Fruit fly (Drosophila melanogaster) whole organism, embryonic: ENCODE results near the gene CG9164.

ENCODE experiments used
- B-H1 ChIP-seq: fragments of 200-800 bp; sonication (Bioruptor generic); IDR thresholded peaks from 3 replicates; pipeline ENCODE4 v1.3.6; 2022; ENCODE audit warnings: missing biosample characterization, missing genetic modification characterization
- CG10431 ChIP-seq: fragments of 200-800 bp; sonication (Bioruptor generic); optimal IDR thresholded peaks from 3 replicates; lab custom pipeline; 2018; ENCODE audit warnings: missing biosample characterization, mild to moderate bottlenecking, missing genetic modification characterization
- CG10565 ChIP-seq: fragments of 200-800 bp; sonication (Bioruptor generic); optimal IDR thresholded peaks from 3 replicates; lab custom pipeline; 2016; ENCODE audit warnings: missing biosample characterization, mild to moderate bottlenecking, missing genetic modification characterization
- CG10979 ChIP-seq: fragments of 200-800 bp; sonication (Bioruptor generic); optimal IDR thresholded peaks from 2 replicates; lab custom pipeline; 2018; ENCODE audit warnings: missing biosample characterization, mild to moderate bottlenecking, missing genetic modification characterization, moderate library complexity
- CG13296 ChIP-seq: fragments of 200-800 bp; sonication (Bioruptor generic); optimal IDR thresholded peaks from 3 replicates; lab custom pipeline; 2018; ENCODE audit warnings: missing biosample characterization, mild to moderate bottlenecking, missing genetic modification characterization
- CG13775 ChIP-seq: fragments of 200-800 bp; sonication (Bioruptor generic); optimal IDR thresholded peaks from 3 replicates; lab custom pipeline; 2017; ENCODE audit warnings: missing biosample characterization, mild to moderate bottlenecking, missing genetic modification characterization
- CG15269 ChIP-seq: fragments of 200-800 bp; sonication (Bioruptor generic); optimal IDR thresholded peaks from 2 replicates; lab custom pipeline; 2018; ENCODE audit warnings: missing biosample characterization, mild to moderate bottlenecking, missing genetic modification characterization, moderate library complexity
- CG16779 ChIP-seq: fragments of 200-800 bp; sonication (Bioruptor generic); IDR thresholded peaks from 2 replicates; pipeline ENCODE4 v1.3.6; 2022; ENCODE audit warnings: missing biosample characterization, missing genetic modification characterization
- CG17361 ChIP-seq: fragments of 200-800 bp; sonication (Bioruptor generic); IDR thresholded peaks from 3 replicates; pipeline ENCODE4 v1.3.6; 2022; ENCODE audit warnings: missing biosample characterization, missing genetic modification characterization
- CG17385 ChIP-seq: fragments of 200-800 bp; sonication (Bioruptor generic); optimal IDR thresholded peaks from 3 replicates; lab custom pipeline; 2018; ENCODE audit warnings: missing biosample characterization, mild to moderate bottlenecking, missing genetic modification characterization
- CG2129 ChIP-seq: fragments of 200-800 bp; sonication (Bioruptor generic); IDR thresholded peaks from 2 replicates; pipeline ENCODE4 v1.3.6; 2022; ENCODE audit warnings: missing biosample characterization, missing genetic modification characterization; ENCODE audit not compliant: partially characterized antibody
- CG2678 ChIP-seq: fragments of 200-800 bp; sonication (Bioruptor generic); optimal IDR thresholded peaks from 3 replicates; lab custom pipeline; 2019; ENCODE audit warnings: missing biosample characterization, mild to moderate bottlenecking, missing genetic modification characterization, moderate library complexity
- CG2889 ChIP-seq: fragments of 200-800 bp; sonication (Bioruptor generic); IDR thresholded peaks from 3 replicates; pipeline ENCODE4 v1.3.6; 2022; ENCODE audit warnings: missing biosample characterization, missing genetic modification characterization
- CG3065 ChIP-seq: fragments of 200-800 bp; sonication (Bioruptor generic); optimal IDR thresholded peaks from 2 replicates; lab custom pipeline; 2016; ENCODE audit warnings: missing biosample characterization, missing genetic modification characterization
- CG31388 ChIP-seq: fragments of 200-800 bp; sonication (Bioruptor generic); optimal IDR thresholded peaks from 2 replicates; lab custom pipeline; 2016; ENCODE audit warnings: missing biosample characterization, missing genetic modification characterization
- CG34376 ChIP-seq: fragments of 200-800 bp; sonication (Bioruptor generic); optimal IDR thresholded peaks from 2 replicates; lab custom pipeline; 2018; ENCODE audit warnings: missing biosample characterization, mild to moderate bottlenecking, missing genetic modification characterization
- CG43689 ChIP-seq: fragments of 200-800 bp; sonication (Bioruptor generic); IDR thresholded peaks from 2 replicates; pipeline ENCODE4 v1.3.6; 2022; ENCODE audit warnings: missing biosample characterization, missing genetic modification characterization
- CG6654 ChIP-seq: fragments of 200-800 bp; sonication (Bioruptor generic); optimal IDR thresholded peaks from 2 replicates; lab custom pipeline; 2017; ENCODE audit warnings: missing biosample characterization, mild to moderate bottlenecking, missing genetic modification characterization
- CG7271 ChIP-seq: fragments of 200-800 bp; sonication (Bioruptor generic); optimal IDR thresholded peaks from 2 replicates; lab custom pipeline; 2018; ENCODE audit warnings: missing biosample characterization, mild to moderate bottlenecking, missing genetic modification characterization, moderate library complexity
- CG7963 ChIP-seq: fragments of 200-800 bp; sonication (Bioruptor generic); IDR thresholded peaks from 3 replicates; pipeline ENCODE4 v1.3.6; 2022; ENCODE audit warnings: missing biosample characterization, missing genetic modification characterization; ENCODE audit not compliant: partially characterized antibody
- CG7987 ChIP-seq: fragments of 200-800 bp; sonication (Bioruptor generic); optimal IDR thresholded peaks from 2 replicates; lab custom pipeline; 2018; ENCODE audit warnings: missing biosample characterization, mild to moderate bottlenecking, missing genetic modification characterization, moderate library complexity
- CG9876 ChIP-seq: fragments of 200-800 bp; sonication (Bioruptor generic); optimal IDR thresholded peaks from 2 replicates; lab custom pipeline; 2016; ENCODE audit warnings: missing biosample characterization, missing genetic modification characterization
- CrebB ChIP-seq: fragments of 200-800 bp; sonication (Bioruptor generic); optimal IDR thresholded peaks from 3 replicates; lab custom pipeline; 2018; ENCODE audit warnings: missing biosample characterization, mild to moderate bottlenecking, missing genetic modification characterization
- Deaf1 ChIP-seq: fragments of 200-800 bp; optimal IDR thresholded peaks from 3 replicates; lab custom pipeline; 2019; ENCODE audit warnings: missing biosample characterization, mild to moderate bottlenecking, missing genetic modification characterization, moderate library complexity
- Fer1 ChIP-seq: fragments of 200-800 bp; sonication (Bioruptor generic); optimal IDR thresholded peaks from 2 replicates; lab custom pipeline; 2017; ENCODE audit warnings: missing biosample characterization, mild to moderate bottlenecking, missing genetic modification characterization
- Hsf ChIP-seq: fragments of 200-800 bp; sonication (Bioruptor generic); optimal IDR thresholded peaks from 3 replicates; lab custom pipeline; 2016; ENCODE audit warnings: missing biosample characterization, missing genetic modification characterization
- Lim3 ChIP-seq: fragments of 200-800 bp; sonication (Bioruptor generic); IDR thresholded peaks from 2 replicates; pipeline ENCODE4 v1.3.6; 2022; ENCODE audit warnings: missing biosample characterization, missing genetic modification characterization
- MBD-R2 ChIP-seq: fragments of 200-800 bp; sonication (Bioruptor generic); IDR thresholded peaks from 2 replicates; pipeline ENCODE4 v1.3.6; 2022; ENCODE audit warnings: missing biosample characterization, missing genetic modification characterization
- MTF-1 ChIP-seq: fragments of 200-800 bp; sonication (Bioruptor generic); optimal IDR thresholded peaks from 2 replicates; lab custom pipeline; 2018; ENCODE audit warnings: missing biosample characterization, mild to moderate bottlenecking, missing genetic modification characterization, borderline replicate concordance
- Neu2 ChIP-seq: fragments of 200-800 bp; sonication (Bioruptor generic); optimal IDR thresholded peaks from 3 replicates; lab custom pipeline; 2016; ENCODE audit warnings: missing biosample characterization, missing genetic modification characterization, borderline replicate concordance
- Opbp ChIP-seq: fragments of 200-800 bp; sonication (Bioruptor generic); IDR thresholded peaks from 3 replicates; pipeline ENCODE4 v1.3.6; 2022; ENCODE audit warnings: missing biosample characterization, missing genetic modification characterization; ENCODE audit not compliant: partially characterized antibody
- Vsx1 ChIP-seq: fragments of 200-800 bp; sonication (Bioruptor generic); optimal IDR thresholded peaks from 2 replicates; lab custom pipeline; 2017; ENCODE audit warnings: missing biosample characterization, mild to moderate bottlenecking, missing genetic modification characterization, missing genetic modification reagents
- amos ChIP-seq: fragments of 200-800 bp; sonication (Bioruptor generic); IDR thresholded peaks from 2 replicates; pipeline ENCODE4 v1.3.6; 2022; ENCODE audit warnings: missing biosample characterization, missing genetic modification characterization; ENCODE audit not compliant: partially characterized antibody
- crp ChIP-seq, 2 experiments: fragments of 200-800 bp; sonication (Bioruptor generic); optimal IDR thresholded peaks; 2 replicates in 1 of 2; 3 replicates in 1 of 2; lab custom pipeline; 2017; ENCODE audit warnings: missing biosample characterization in 2 of 2, missing genetic modification characterization in 2 of 2, mild to moderate bottlenecking in 1 of 2, moderate library complexity in 1 of 2
- disco-r ChIP-seq: fragments of 200-800 bp; sonication (Bioruptor generic); optimal IDR thresholded peaks from 2 replicates; lab custom pipeline; 2016; ENCODE audit warnings: missing biosample characterization, missing genetic modification characterization
- ems ChIP-seq: fragments of 200-800 bp; sonication (Bioruptor generic); optimal IDR thresholded peaks from 3 replicates; lab custom pipeline; 2016; ENCODE audit warnings: missing biosample characterization, missing genetic modification characterization
- esg ChIP-seq: fragments of 200-800 bp; sonication (Bioruptor generic); conservative IDR thresholded peaks from 2 replicates; pipeline ENCODE4 v1.3.6; 2022; ENCODE audit warnings: missing biosample characterization, missing genetic modification characterization
- eve ChIP-seq, 2 experiments: fragments of >200 bp; optimal IDR thresholded peaks; 2 replicates each; lab custom pipeline; 2017; ENCODE audit warnings: missing biosample characterization in 2 of 2, missing genetic modification characterization in 2 of 2
- exex ChIP-seq: fragments of 200-800 bp; sonication (Bioruptor generic); optimal IDR thresholded peaks from 4 replicates; lab custom pipeline; 2018; ENCODE audit warnings: missing biosample characterization, mild to moderate bottlenecking, missing genetic modification characterization, moderate library complexity
- gcm ChIP-seq: fragments of 200-800 bp; sonication (Bioruptor generic); optimal IDR thresholded peaks from 2 replicates; lab custom pipeline; 2019; ENCODE audit warnings: missing biosample characterization, mild to moderate bottlenecking, missing genetic modification characterization, moderate library complexity
- gcm2 ChIP-seq: fragments of 200-800 bp; sonication (Bioruptor generic); optimal IDR thresholded peaks from 2 replicates; lab custom pipeline; 2016; ENCODE audit warnings: missing biosample characterization, missing genetic modification characterization
- h ChIP-seq: fragments of >200 bp; optimal IDR thresholded peaks from 2 replicates; lab custom pipeline; 2017
- luna ChIP-seq: fragments of 200-800 bp; sonication (Bioruptor generic); optimal IDR thresholded peaks from 2 replicates; lab custom pipeline; 2016; ENCODE audit warnings: missing biosample characterization, missing genetic modification characterization
- mam ChIP-seq: fragments of 200-800 bp; sonication (Bioruptor generic); optimal IDR thresholded peaks from 3 replicates; lab custom pipeline; 2016; ENCODE audit warnings: missing biosample characterization, missing genetic modification characterization
- nerfin-2 ChIP-seq: fragments of 200-800 bp; sonication (Bioruptor generic); IDR thresholded peaks from 2 replicates; pipeline ENCODE4 v1.3.6; 2022; ENCODE audit warnings: missing biosample characterization, missing genetic modification characterization; ENCODE audit not compliant: partially characterized antibody
- phol ChIP-seq: fragments of 200-800 bp; sonication (Bioruptor generic); optimal IDR thresholded peaks from 3 replicates; lab custom pipeline; 2018; ENCODE audit warnings: missing biosample characterization, mild to moderate bottlenecking, missing genetic modification characterization, moderate library complexity
- ssp ChIP-seq: fragments of 200-800 bp; sonication (Bioruptor generic); IDR thresholded peaks from 2 replicates; pipeline ENCODE4 v1.3.6; 2022; ENCODE audit warnings: missing biosample characterization, missing genetic modification characterization
- ttk ChIP-seq: fragments of 200-800 bp; sonication (Bioruptor generic); IDR thresholded peaks from 2 replicates; pipeline ENCODE4 v2.1.2; 2022; ENCODE audit warnings: missing biosample characterization, missing genetic modification characterization
- z ChIP-seq: fragments of 200-800 bp; sonication (Bioruptor generic); IDR thresholded peaks from 3 replicates; pipeline ENCODE4 v1.3.6; 2022; ENCODE audit warnings: missing biosample characterization, missing genetic modification characterization

Gene CG9164

DNA sequence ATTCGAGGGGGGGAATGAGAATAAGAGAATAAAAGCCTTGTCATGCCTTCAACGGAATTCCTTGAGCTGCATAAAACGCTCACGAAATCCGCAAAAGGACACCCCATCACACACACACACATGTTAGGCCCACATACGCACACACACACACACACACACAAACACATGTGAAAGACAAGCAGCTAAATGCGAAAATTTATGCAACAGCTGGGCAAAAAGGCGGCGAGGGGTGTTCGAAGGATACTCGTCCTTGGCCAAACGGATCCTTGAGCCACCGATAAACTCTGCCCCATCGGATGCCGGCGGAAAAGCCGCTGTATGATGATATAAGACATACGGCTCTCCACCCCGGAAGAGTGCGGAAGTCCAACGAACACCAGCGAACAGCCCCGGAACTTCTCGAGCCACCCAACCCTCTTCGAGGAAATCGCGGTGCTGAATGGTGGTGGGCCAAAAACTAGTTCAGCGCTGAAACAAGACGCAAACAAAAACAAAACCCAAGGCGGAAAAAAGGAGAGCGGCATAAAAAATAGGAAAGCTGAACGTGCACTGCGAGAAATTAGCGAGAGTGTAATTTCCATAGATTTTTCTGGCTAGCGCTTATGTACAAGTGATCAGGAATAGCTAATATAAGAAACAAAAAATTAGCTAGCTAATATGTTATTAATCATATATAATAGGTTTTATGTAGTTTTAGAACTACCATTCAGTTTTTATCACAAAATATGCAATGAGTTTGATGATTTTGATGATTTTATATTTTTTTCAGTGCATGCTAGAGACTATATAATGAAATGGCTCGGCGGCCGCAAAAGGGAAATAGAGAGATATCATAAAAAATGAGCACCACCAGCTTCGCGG lies 1.5 kb downstream of the CG9164 start (continued):
- no peak for TF ChIP-seq CG16779 (GFP tag; lab: Robert Waterston, UW)
- TF ChIP-seq CG7987 (GFP tag; lab: Kevin White, UChicago) = no peak
- 0 out of 3 replicates have a peak, but pooled peaks have one; percentile 17 for TF ChIP-seq B-H1 (GFP tag; lab: Robert Waterston, UW)
- TF ChIP-seq h (lab: Kevin White, UChicago) = no peak
- TF ChIP-seq Deaf1 (tag; lab: Kevin White, UChicago) = peak; percentile 39
- TF ChIP-seq Hsf (GFP tag; lab: Kevin White, UChicago) = peak; percentile 31
- TF ChIP-seq ems = peak; percentile 13
- TF ChIP-seq Neu2 (GFP tag; lab: Kevin White, UChicago) = no peak
- TF ChIP-seq CG13296 (GFP tag; lab: Kevin White, UChicago) = peak; percentile 40
- peak in 1 of 2 experiments; percentile 71 for TF ChIP-seq eve (GFP tag; optimal IDR thresholded peaks at IDR 0.05; lab: Kevin White, UChicago)
- no peak for TF ChIP-seq CG9876 (GFP tag; lab: Kevin White, UChicago)
- no peak for TF ChIP-seq nerfin-2 (GFP tag; lab: Robert Waterston, UW)
- TF ChIP-seq CG3065 (GFP tag; lab: Kevin White, UChicago) = no peak
- TF ChIP-seq CG2129 (GFP tag; lab: Robert Waterston, UW) = no peak
- TF ChIP-seq ssp (GFP tag; lab: Robert Waterston, UW) = peak; percentile 11; the same call in 1 of the 2 replicates
- TF ChIP-seq CG10979 (tag; lab: Kevin White, UChicago) = peak; percentile 64
- no peak for TF ChIP-seq crp (GFP tag; optimal IDR thresholded peaks at IDR 0.05; lab: Kevin White, UChicago)
- TF ChIP-seq CG10565 = no peak
- no peak; the same call in 1 of the 2 replicates for TF ChIP-seq MBD-R2 (GFP tag; lab: Robert Waterston, UW)
- peak; percentile 57 for TF ChIP-seq esg (GFP tag; lab: Robert Waterston, UW)
- TF ChIP-seq phol (tag; lab: Kevin White, UChicago) = peak; percentile 64
- no peak for TF ChIP-seq Lim3 (GFP tag; lab: Robert Waterston, UW)
- TF ChIP-seq mam (GFP tag; lab: Kevin White, UChicago) = no peak
- TF ChIP-seq CG34376 (GFP tag; lab: Kevin White, UChicago) = no peak
- TF ChIP-seq CG17361 = peak; percentile 69
- no peak for TF ChIP-seq gcm2
- peak; percentile 71 for TF ChIP-seq CG15269
- peak; percentile 77 for TF ChIP-seq CG2678 (tag; lab: Kevin White, UChicago)
- TF ChIP-seq MTF-1 (GFP tag; lab: Kevin White, UChicago) = no peak
- TF ChIP-seq luna (GFP tag; lab: Kevin White, UChicago) = no peak
- peak; percentile 68 for TF ChIP-seq Fer1 (GFP tag; lab: Kevin White, UChicago)
- TF ChIP-seq exex (tag; lab: Kevin White, UChicago) = no peak
- TF ChIP-seq CG2889 = no peak
- no peak for TF ChIP-seq ttk (GFP tag; lab: Robert Waterston, UW)
- no peak for TF ChIP-seq CG7963 (GFP tag; lab: Robert Waterston, UW)
- TF ChIP-seq Opbp = no peak
- no peak for TF ChIP-seq CG10431
- TF ChIP-seq z (GFP tag; lab: Robert Waterston, UW) = no peak
- no peak for TF ChIP-seq Vsx1 (GFP tag; lab: Kevin White, UChicago)
- peak; percentile 59 for TF ChIP-seq CG17385 (GFP tag; lab: Kevin White, UChicago)
- TF ChIP-seq amos (GFP tag; lab: Robert Waterston, UW) = no peak
- TF ChIP-seq CG43689 (GFP tag; lab: Robert Waterston, UW) = no peak
- peak; percentile 45 for TF ChIP-seq gcm (GFP tag; lab: Kevin White, UChicago)
- TF ChIP-seq CrebB (tag; lab: Kevin White, UChicago) = no peak
- TF ChIP-seq CG6654 (GFP tag; lab: Kevin White, UChicago) = no peak
- peak; percentile 35 for TF ChIP-seq CG13775 (GFP tag; lab: Kevin White, UChicago)
- no peak for TF ChIP-seq CG7271 (tag; lab: Kevin White, UChicago)
- TF ChIP-seq disco-r = no peak
- no peak for TF ChIP-seq CG31388 (GFP tag; lab: Kevin White, UChicago)
